Fruit fly (Drosophila melanogaster): ENCODE measurements around the gene CG9988.

The CG9988 gene

DNA sequence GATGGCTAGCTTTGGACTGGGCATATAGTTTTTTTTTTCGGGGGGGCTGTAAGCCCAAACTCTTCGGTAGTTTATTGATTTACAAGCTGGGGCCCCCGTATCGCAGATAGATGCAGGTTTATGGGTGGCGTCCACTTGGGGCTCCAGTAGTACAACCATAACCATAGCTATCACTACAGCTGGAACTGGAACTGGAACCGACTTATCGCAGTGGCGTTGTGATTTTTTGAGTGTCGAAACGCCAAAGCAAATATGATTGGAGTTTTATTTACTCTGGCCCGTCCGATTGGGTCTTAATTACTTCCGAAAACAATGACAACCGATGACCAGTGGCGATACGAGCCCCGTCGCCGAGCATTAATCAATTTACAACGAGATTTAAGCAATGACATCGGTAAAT, 45.7 kb upstream of the CG9988 start (continued):
- TF ChIP-seq HHEX (GFP tag; optimal IDR thresholded peaks at IDR 0.05) = peak; percentile 49
- no peak for TF ChIP-seq CG31388 (GFP tag; optimal IDR thresholded peaks at IDR 0.05)
- peak; percentile 44; the same call in 1 of the 2 replicates for TF ChIP-seq Awh (GFP tag; IDR thresholded peaks at IDR 0.05)
- peak; percentile 86 for TF ChIP-seq ATbp (GFP tag; optimal IDR thresholded peaks at IDR 0.05)
- TF ChIP-seq CG30020 (tag; optimal IDR thresholded peaks at IDR 0.05) = no peak
- TF ChIP-seq wek (GFP tag; optimal IDR thresholded peaks at IDR 0.05) = peak; percentile 78
- no peak for TF ChIP-seq hkb (optimal IDR thresholded peaks at IDR 0.05)
- peak; percentile 53 for TF ChIP-seq hkb (GFP tag; IDR thresholded peaks at IDR 0.05)
- TF ChIP-seq CG12769 (tag; optimal IDR thresholded peaks at IDR 0.05) = peak; percentile 29
- peak; percentile 19 for TF ChIP-seq CG17568 (GFP tag; optimal IDR thresholded peaks at IDR 0.05)
- TF ChIP-seq dm (GFP tag; optimal IDR thresholded peaks at IDR 0.05) = no peak
- TF ChIP-seq Fer3 (tag; optimal IDR thresholded peaks at IDR 0.05) = peak; percentile 28
- TF ChIP-seq wdn (GFP tag; IDR thresholded peaks at IDR 0.05) = 0 out of 2 replicates have a peak, but pooled peaks have one; percentile 13
- TF ChIP-seq CG6854 (GFP tag; optimal IDR thresholded peaks at IDR 0.05) = peak; percentile 7
- no peak for TF ChIP-seq corto (GFP tag; optimal IDR thresholded peaks at IDR 0.05)
- no peak for TF ChIP-seq CG15479 (GFP tag; optimal IDR thresholded peaks at IDR 0.05)
- TF ChIP-seq CG5953 (GFP tag; IDR thresholded peaks at IDR 0.05) = peak; percentile 47; the same call in 1 of the 2 replicates
- TF ChIP-seq CG14710 (tag; optimal IDR thresholded peaks at IDR 0.05) = peak; percentile 8
- TF ChIP-seq D19A (tag; optimal IDR thresholded peaks at IDR 0.05) = peak; percentile 17
- peak; percentile 79; the same call in 2 of the 3 replicates for TF ChIP-seq otp (GFP tag; IDR thresholded peaks at IDR 0.05)
- peak; percentile 40 for TF ChIP-seq CG7556 (GFP tag; optimal IDR thresholded peaks at IDR 0.05)
- peak; percentile 4 for TF ChIP-seq Fer1 (GFP tag; optimal IDR thresholded peaks at IDR 0.05)
- TF ChIP-seq CG33557 (GFP tag; optimal IDR thresholded peaks at IDR 0.05) = peak; percentile 59
- TF ChIP-seq CG6254 (GFP tag; optimal IDR thresholded peaks at IDR 0.05) = peak; percentile 68
- TF ChIP-seq dmrt11E (tag; optimal IDR thresholded peaks at IDR 0.05) = peak; percentile 47
- peak; percentile 58 for TF ChIP-seq salm (tag; optimal IDR thresholded peaks at IDR 0.05)
- peak; percentile 53 for TF ChIP-seq dmrt99B (tag; optimal IDR thresholded peaks at IDR 0.05)
- TF ChIP-seq CG7839 (tag; optimal IDR thresholded peaks at IDR 0.05) = peak; percentile 33
- TF ChIP-seq odd (GFP tag; optimal IDR thresholded peaks at IDR 0.05) = peak; percentile 61
- peak; percentile 20 for TF ChIP-seq en (GFP tag; optimal IDR thresholded peaks at IDR 0.05)
- no peak for TF ChIP-seq CG3847 (GFP tag; IDR thresholded peaks at IDR 0.05)
- peak; percentile 46; the same call in 2 of the 3 replicates for TF ChIP-seq zfh1 (GFP tag; IDR thresholded peaks at IDR 0.05)
- peak; percentile 76 for TF ChIP-seq Vsx1 (GFP tag; optimal IDR thresholded peaks at IDR 0.05)
- peak; percentile 44 for TF ChIP-seq CG17385 (GFP tag; optimal IDR thresholded peaks at IDR 0.05)
- TF ChIP-seq CG11504 (tag; optimal IDR thresholded peaks at IDR 0.05) = peak; percentile 40
- TF ChIP-seq CG10462 (GFP tag; optimal IDR thresholded peaks at IDR 0.05) = no peak
- TF ChIP-seq CG31224 (GFP tag; IDR thresholded peaks at IDR 0.05) = peak; percentile 20; the same call in 1 of the 2 replicates
- TF ChIP-seq CG10366 (GFP tag; IDR thresholded peaks at IDR 0.05) = peak; percentile 9; the same call in 1 of the 2 replicates
- no peak for TF ChIP-seq Adf1 (GFP tag; IDR thresholded peaks at IDR 0.05)
- TF ChIP-seq CG43689 (GFP tag; IDR thresholded peaks at IDR 0.05) = peak; percentile 32; the same call in 1 of the 2 replicates
- peak; percentile 68 for TF ChIP-seq Xrp1 (GFP tag; IDR thresholded peaks at IDR 0.05)
- TF ChIP-seq Jarid2 (GFP tag; optimal IDR thresholded peaks at IDR 0.05) = peak; percentile 22
- no peak for TF ChIP-seq Fer2 (tag; optimal IDR thresholded peaks at IDR 0.05)
- TF ChIP-seq CG11456 (GFP tag; IDR thresholded peaks at IDR 0.05) = 0 out of 3 replicates have a peak, but pooled peaks have one; percentile 31
- TF ChIP-seq CG4707 (GFP tag; optimal IDR thresholded peaks at IDR 0.05) = peak; percentile 39
- TF ChIP-seq CG8388 (GFP tag; optimal IDR thresholded peaks at IDR 0.05) = peak; percentile 28
- TF ChIP-seq CG11723 (GFP tag; optimal IDR thresholded peaks at IDR 0.05) = peak; percentile 27
- TF ChIP-seq vfl (GFP tag; optimal IDR thresholded peaks at IDR 0.05) = no peak
- 0 out of 2 replicates have a peak, but pooled peaks have one; percentile 21 for TF ChIP-seq CG6689 (GFP tag; IDR thresholded peaks at IDR 0.05)
- TF ChIP-seq peb (GFP tag; IDR thresholded peaks at IDR 0.05) = no peak

All from whole organism, embryonic.